Fruit fly (Drosophila melanogaster) whole organism, embryonic: ENCODE data around the gene CG45428.

Source experiments
- ATbp ChIP-seq: fragments of 200-800 bp; sonication (Bioruptor generic); optimal IDR thresholded peaks from 2 replicates; lab custom pipeline; 2017; ENCODE audit warnings: missing biosample characterization, mild to moderate bottlenecking, missing genetic modification characterization, missing genetic modification reagents
- BEAF-32 ChIP-seq: fragments of 200-800 bp; sonication (Bioruptor generic); optimal IDR thresholded peaks from 3 replicates; lab custom pipeline; 2017; ENCODE audit warnings: missing biosample characterization, missing genetic modification characterization, mild to moderate bottlenecking, moderate library complexity, missing genetic modification reagents
- CG10654 ChIP-seq: fragments of 200-800 bp; sonication (Bioruptor generic); optimal IDR thresholded peaks from 2 replicates; lab custom pipeline; 2016; ENCODE audit warnings: missing biosample characterization, missing genetic modification characterization
- CG11504 ChIP-seq: fragments of 200-800 bp; sonication (Bioruptor generic); optimal IDR thresholded peaks from 3 replicates; lab custom pipeline; 2019; ENCODE audit warnings: missing biosample characterization, mild to moderate bottlenecking, missing genetic modification characterization, moderate library complexity
- CG1233 ChIP-seq: fragments of 200-800 bp; sonication (Bioruptor generic); optimal IDR thresholded peaks from 4 replicates; lab custom pipeline; 2018; ENCODE audit warnings: missing biosample characterization, mild to moderate bottlenecking, missing genetic modification characterization
- CG12391 ChIP-seq: fragments of 200-800 bp; sonication (Bioruptor generic); optimal IDR thresholded peaks from 3 replicates; lab custom pipeline; 2018; ENCODE audit warnings: missing biosample characterization, mild to moderate bottlenecking, missing genetic modification characterization, moderate library complexity
- CG12942 ChIP-seq: fragments of 200-800 bp; sonication (Bioruptor generic); optimal IDR thresholded peaks from 3 replicates; lab custom pipeline; 2016; ENCODE audit warnings: missing biosample characterization, missing genetic modification characterization
- CG15696 ChIP-seq: fragments of 200-800 bp; sonication (Bioruptor generic); optimal IDR thresholded peaks from 2 replicates; lab custom pipeline; 2019; ENCODE audit warnings: missing biosample characterization, mild to moderate bottlenecking, missing genetic modification characterization, moderate library complexity
- CG1647 ChIP-seq: fragments of 200-800 bp; sonication (Bioruptor generic); optimal IDR thresholded peaks from 3 replicates; lab custom pipeline; 2016; ENCODE audit warnings: missing biosample characterization, missing genetic modification characterization
- CG2712 ChIP-seq: fragments of 200-800 bp; optimal IDR thresholded peaks from 3 replicates; lab custom pipeline; 2019; ENCODE audit warnings: missing biosample characterization, mild to moderate bottlenecking, missing genetic modification characterization, moderate library complexity
- CG3995 ChIP-seq: fragments of 200-800 bp; sonication (Bioruptor generic); optimal IDR thresholded peaks from 3 replicates; lab custom pipeline; 2016; ENCODE audit warnings: missing biosample characterization, missing genetic modification characterization
- CG43689 ChIP-seq: fragments of 200-800 bp; sonication (Bioruptor generic); IDR thresholded peaks from 2 replicates; pipeline ENCODE4 v1.3.6; 2022; ENCODE audit warnings: missing biosample characterization, missing genetic modification characterization
- CG6175 ChIP-seq: fragments of 200-800 bp; sonication (Bioruptor generic); IDR thresholded peaks from 3 replicates; pipeline ENCODE4 v1.3.6; 2022; ENCODE audit warnings: missing biosample characterization, missing genetic modification characterization
- CG6683 ChIP-seq: fragments of 200-800 bp; sonication (Bioruptor generic); optimal IDR thresholded peaks from 2 replicates; lab custom pipeline; 2017; ENCODE audit warnings: missing biosample characterization, mild to moderate bottlenecking, missing genetic modification characterization, missing genetic modification reagents
- CG7556 ChIP-seq: fragments of 200-800 bp; sonication (Bioruptor generic); optimal IDR thresholded peaks from 2 replicates; lab custom pipeline; 2017; ENCODE audit warnings: missing biosample characterization, mild to moderate bottlenecking, missing genetic modification characterization
- CG8765 ChIP-seq: fragments of 200-800 bp; sonication (Bioruptor generic); IDR thresholded peaks from 2 replicates; pipeline ENCODE4 v1.3.6; 2022; ENCODE audit warnings: missing biosample characterization, missing genetic modification characterization
- CG9437 ChIP-seq: fragments of 200-800 bp; sonication (Bioruptor generic); optimal IDR thresholded peaks from 2 replicates; lab custom pipeline; 2018; ENCODE audit warnings: missing biosample characterization, mild to moderate bottlenecking, missing genetic modification characterization
- CG9932 ChIP-seq: fragments of 200-800 bp; sonication (Bioruptor generic); IDR thresholded peaks from 2 replicates; pipeline ENCODE4 v1.3.6; 2022; ENCODE audit warnings: missing biosample characterization, missing genetic modification characterization
- CHES-1-like ChIP-seq: fragments of 200-800 bp; sonication (Bioruptor generic); optimal IDR thresholded peaks from 2 replicates; lab custom pipeline; 2016; ENCODE audit warnings: missing biosample characterization, missing genetic modification characterization
- CkIIα-i1 ChIP-seq: fragments of 200-800 bp; sonication (Bioruptor generic); IDR thresholded peaks from 2 replicates; pipeline ENCODE4 v1.3.6; 2022; ENCODE audit warnings: missing biosample characterization, missing genetic modification characterization
- D ChIP-seq, 2 experiments: fragments of 200-800 bp in 1 of 2; fragments of >200 bp in 1 of 2; sonication (Bioruptor generic) in 1 of 2; optimal IDR thresholded peaks; 2 replicates in 1 of 2; 3 replicates in 1 of 2; lab custom pipeline; 2017; ENCODE audit warnings: mild to moderate bottlenecking in 1 of 2, missing biosample characterization in 1 of 2, missing genetic modification characterization in 1 of 2, missing genetic modification reagents in 1 of 2
- D19B ChIP-seq: fragments of 200-800 bp; sonication (Bioruptor generic); optimal IDR thresholded peaks from 2 replicates; lab custom pipeline; 2017; ENCODE audit warnings: missing biosample characterization, mild to moderate bottlenecking, missing genetic modification characterization
- Dad ChIP-seq: fragments of 200-800 bp; sonication (Bioruptor generic); optimal IDR thresholded peaks from 3 replicates; lab custom pipeline; 2016; ENCODE audit warnings: missing biosample characterization, missing genetic modification characterization
- Eip74EF ChIP-seq, 2 experiments: fragments of 200-800 bp in 1 of 2; fragments of >200 bp in 1 of 2; sonication (Bioruptor generic) in 1 of 2; optimal IDR thresholded peaks; 2 replicates each; lab custom pipeline; 2017 to 2019; ENCODE audit warnings: missing biosample characterization in 2 of 2, missing genetic modification characterization in 2 of 2, mild to moderate bottlenecking in 1 of 2, moderate library complexity in 1 of 2
- GATAe ChIP-seq: fragments of 200-800 bp; sonication (Bioruptor generic); conservative IDR thresholded peaks from 2 replicates; pipeline ENCODE4 v1.3.6; 2022; ENCODE audit warnings: missing biosample characterization, missing genetic modification characterization
- HLH3B ChIP-seq: fragments of 200-800 bp; sonication (Bioruptor generic); IDR thresholded peaks from 2 replicates; pipeline ENCODE4 v1.3.6; 2022; ENCODE audit warnings: missing biosample characterization, missing genetic modification characterization
- Hr39 ChIP-seq: fragments of >200 bp; optimal IDR thresholded peaks from 2 replicates; lab custom pipeline; 2017
- Hsf ChIP-seq: fragments of 200-800 bp; sonication (Bioruptor generic); optimal IDR thresholded peaks from 3 replicates; lab custom pipeline; 2016; ENCODE audit warnings: missing biosample characterization, missing genetic modification characterization
- NK7.1 ChIP-seq: fragments of 200-800 bp; sonication (Bioruptor generic); optimal IDR thresholded peaks from 3 replicates; lab custom pipeline; 2016; ENCODE audit warnings: missing biosample characterization, missing genetic modification characterization
- Rfx ChIP-seq: fragments of 200-800 bp; sonication (Bioruptor generic); IDR thresholded peaks from 2 replicates; pipeline ENCODE4 v1.3.6; 2022; ENCODE audit warnings: missing biosample characterization, missing genetic modification characterization
- Xbp1 ChIP-seq: fragments of 200-800 bp; sonication (Bioruptor generic); optimal IDR thresholded peaks from 3 replicates; lab custom pipeline; 2016; ENCODE audit warnings: missing biosample characterization, mild to moderate bottlenecking, missing genetic modification characterization
- ab ChIP-seq: fragments of 200-800 bp; sonication (Bioruptor generic); optimal IDR thresholded peaks from 2 replicates; lab custom pipeline; 2016; ENCODE audit warnings: missing biosample characterization, missing genetic modification characterization
- ac ChIP-seq: fragments of 200-800 bp; sonication (Bioruptor generic); optimal IDR thresholded peaks from 3 replicates; lab custom pipeline; 2017; ENCODE audit warnings: missing biosample characterization, mild to moderate bottlenecking, missing genetic modification characterization
- ara ChIP-seq: fragments of 200-800 bp; sonication (Bioruptor generic); IDR thresholded peaks from 2 replicates; pipeline ENCODE4 v1.3.6; 2022; ENCODE audit warnings: missing biosample characterization, missing genetic modification characterization
- crp ChIP-seq, 2 experiments: fragments of 200-800 bp; sonication (Bioruptor generic); optimal IDR thresholded peaks; 2 replicates in 1 of 2; 3 replicates in 1 of 2; lab custom pipeline; 2017; ENCODE audit warnings: missing biosample characterization in 2 of 2, missing genetic modification characterization in 2 of 2, mild to moderate bottlenecking in 1 of 2, moderate library complexity in 1 of 2
- ewg ChIP-seq: fragments of 200-800 bp; sonication (Bioruptor generic); optimal IDR thresholded peaks from 3 replicates; lab custom pipeline; 2017; ENCODE audit warnings: mild to moderate bottlenecking, missing biosample characterization, missing genetic modification reagents, missing genetic modification characterization
- eyg ChIP-seq: fragments of 200-800 bp; sonication (Bioruptor generic); optimal IDR thresholded peaks from 3 replicates; lab custom pipeline; 2016; ENCODE audit warnings: missing biosample characterization, missing genetic modification characterization
- ind ChIP-seq: fragments of 200-800 bp; sonication (Bioruptor generic); optimal IDR thresholded peaks from 3 replicates; lab custom pipeline; 2016; ENCODE audit warnings: missing biosample characterization, missing genetic modification characterization
- jing ChIP-seq: fragments of 200-800 bp; sonication (Bioruptor generic); optimal IDR thresholded peaks from 2 replicates; lab custom pipeline; 2018; ENCODE audit warnings: missing biosample characterization, mild to moderate bottlenecking, missing genetic modification characterization
- lbe ChIP-seq: fragments of 200-800 bp; sonication (Bioruptor generic); optimal IDR thresholded peaks from 2 replicates; lab custom pipeline; 2016; ENCODE audit warnings: missing biosample characterization, mild to moderate bottlenecking, missing genetic modification characterization
- luna ChIP-seq: fragments of 200-800 bp; sonication (Bioruptor generic); optimal IDR thresholded peaks from 2 replicates; lab custom pipeline; 2016; ENCODE audit warnings: missing biosample characterization, missing genetic modification characterization
- mirr ChIP-seq: fragments of 200-800 bp; sonication (Bioruptor generic); optimal IDR thresholded peaks from 3 replicates; lab custom pipeline; 2018; ENCODE audit warnings: missing biosample characterization, mild to moderate bottlenecking, missing genetic modification characterization
- nmo ChIP-seq: fragments of 200-800 bp; sonication (Bioruptor generic); optimal IDR thresholded peaks from 2 replicates; lab custom pipeline; 2018; ENCODE audit warnings: missing biosample characterization, mild to moderate bottlenecking, missing genetic modification characterization, moderate library complexity
- otp ChIP-seq: fragments of 200-800 bp; sonication (Bioruptor generic); IDR thresholded peaks from 3 replicates; pipeline ENCODE4, ENCODE4 v1.3.6; 2022; ENCODE audit warnings: missing biosample characterization, missing genetic modification characterization
- sc ChIP-seq, 3 experiments: fragments of >200 bp in 2 of 3; fragments of 200-800 bp in 1 of 3; sonication (Bioruptor generic) in 1 of 3; optimal IDR thresholded peaks; 2 replicates in 2 of 3; 3 replicates in 1 of 3; lab custom pipeline; 2017; ENCODE audit warnings: mild to moderate bottlenecking in 1 of 3, missing biosample characterization in 1 of 3, missing genetic modification characterization in 1 of 3, missing genetic modification reagents in 1 of 3
- sens-2 ChIP-seq: fragments of 200-800 bp; sonication (Bioruptor generic); IDR thresholded peaks from 2 replicates; pipeline ENCODE4 v1.3.6; 2022; ENCODE audit warnings: missing biosample characterization, missing genetic modification characterization
- wor ChIP-seq: fragments of 200-800 bp; sonication (Bioruptor generic); IDR thresholded peaks from 2 replicates; pipeline ENCODE4 v1.3.6; 2022; ENCODE audit warnings: missing biosample characterization, missing genetic modification characterization
- yki ChIP-seq: fragments of >200 bp; optimal IDR thresholded peaks from 3 replicates; lab custom pipeline; 2018
- zen2 ChIP-seq: fragments of 200-800 bp; sonication (Bioruptor generic); IDR thresholded peaks from 3 replicates; pipeline ENCODE4 v1.3.6; 2022; ENCODE audit warnings: missing biosample characterization, missing genetic modification characterization; ENCODE audit not compliant: partially characterized antibody

Gene CG45428

dm6 chr3L:22835144-22835964 is 1.5 kb downstream of the CG45428 start, which contains the start of gene jim (continued):
- TF ChIP-seq CG1233 (GFP tag; lab: Kevin White, UChicago) (no peak), ara (GFP tag; lab: Robert Waterston, UW) (no peak), nmo (GFP tag; lab: Kevin White, UChicago) (no peak), wor (GFP tag; lab: Robert Waterston, UW) (no peak), ATbp (GFP tag; lab: Kevin White, UChicago) (no peak), CG12391 (tag; lab: Kevin White, UChicago) (no peak), jing (GFP tag; lab: Kevin White, UChicago) (no peak), Hr39 (lab: Kevin White, UChicago) (no peak), CkIIα-i1 (GFP tag; lab: Robert Waterston, UW) (no peak), CG11504 (tag; lab: Kevin White, UChicago) (no peak), eyg (GFP tag; lab: Kevin White, UChicago) (no peak), CHES-1-like (GFP tag; lab: Kevin White, UChicago) (no peak), CG9932 (GFP tag; lab: Robert Waterston, UW) (peak; percentile 5; the same call in 1 of the 2 replicates), HLH3B (GFP tag; lab: Robert Waterston, UW) (no peak), GATAe (GFP tag; lab: Robert Waterston, UW) (no peak), sens-2 (GFP tag; lab: Robert Waterston, UW) (no peak), CG1647 (GFP tag; lab: Kevin White, UChicago) (no peak), D19B (GFP tag; lab: Kevin White, UChicago) (peak; percentile 9), CG43689 (GFP tag; lab: Robert Waterston, UW) (no peak), Rfx (GFP tag; lab: Robert Waterston, UW) (peak; percentile 24), lbe (GFP tag; lab: Kevin White, UChicago) (peak; percentile 43), Xbp1 (GFP tag; lab: Kevin White, UChicago) (no peak), sc (optimal IDR thresholded peaks at IDR 0.05; lab: Kevin White, UChicago) (no peak), sc (GFP tag; optimal IDR thresholded peaks at IDR 0.05; lab: Kevin White, UChicago) (no peak), D (optimal IDR thresholded peaks at IDR 0.05; lab: Kevin White, UChicago) (no peak), D (GFP tag; optimal IDR thresholded peaks at IDR 0.05; lab: Kevin White, UChicago) (no peak), CG6683 (GFP tag; lab: Kevin White, UChicago) (no peak), CG15696 (tag; lab: Kevin White, UChicago) (no peak), mirr (GFP tag; lab: Kevin White, UChicago) (peak; percentile 49), crp (GFP tag; optimal IDR thresholded peaks at IDR 0.05; lab: Kevin White, UChicago) (no peak), Hsf (no peak), ab (GFP tag; lab: Kevin White, UChicago) (no peak), CG9437 (GFP tag; lab: Kevin White, UChicago) (no peak), CG7556 (GFP tag; lab: Kevin White, UChicago) (no peak), ewg (GFP tag; lab: Kevin White, UChicago) (peak; percentile 27), NK7.1 (GFP tag; lab: Kevin White, UChicago) (no peak), BEAF-32 (no peak), luna (GFP tag; lab: Kevin White, UChicago) (no peak), CG3995 (GFP tag; lab: Kevin White, UChicago) (no peak), otp (GFP tag; lab: Robert Waterston, UW) (no peak), CG2712 (tag; lab: Kevin White, UChicago) (no peak), CG10654 (GFP tag; lab: Kevin White, UChicago) (no peak), ind (GFP tag; lab: Kevin White, UChicago) (no peak), CG12942 (GFP tag; lab: Kevin White, UChicago) (no peak), yki (lab: Kevin White, UChicago) (peak; percentile 42), ac (GFP tag; lab: Kevin White, UChicago) (no peak), CG6175 (GFP tag; lab: Robert Waterston, UW) (peak; percentile 79; the same call in 2 of the 3 replicates), Dad (GFP tag; lab: Kevin White, UChicago) (no peak), CG8765 (GFP tag; lab: Robert Waterston, UW) (no peak), Eip74EF (GFP tag; optimal IDR thresholded peaks at IDR 0.05; lab: Kevin White, UChicago) (no peak), zen2 (GFP tag; lab: Robert Waterston, UW) (no peak)
